Worm (Caenorhabditis elegans) whole organism, L1 larva: ENCODE measurements around the gene Y51H4A.1.
"Not testable (repeated sequence)": the region's sequence is repeated elsewhere in the genome, so short reads cannot be mapped to it uniquely, and the experiment has no call there.

Source experiments
- F16B12.6 ChIP-seq: fragments of 150-350 bp; optimal IDR thresholded peaks from 2 replicates; lab custom pipeline; 2014; ENCODE audit warnings: missing biosample characterization, missing genetic modification characterization
- Y116A8C.19 ChIP-seq: sonication (generic microtip); optimal IDR thresholded peaks from 2 replicates; lab custom pipeline; 2016; ENCODE audit warnings: missing compliant biosample characterization, missing genetic modification characterization, borderline replicate concordance
- aha-1 ChIP-seq: fragments of 150-350 bp; optimal IDR thresholded peaks from 2 replicates; lab custom pipeline; 2014; ENCODE audit warnings: missing biosample characterization, missing genetic modification characterization
- alr-1 ChIP-seq: fragments of 200-800 bp; sonication (Bioruptor generic); optimal IDR thresholded peaks from 2 replicates; lab custom pipeline; 2018; ENCODE audit warnings: borderline replicate concordance, mild to moderate bottlenecking, missing genetic modification characterization, missing compliant biosample characterization
- ceh-63 ChIP-seq: fragments of 200-800 bp; sonication (Bioruptor generic); optimal IDR thresholded peaks from 2 replicates; lab custom pipeline; 2018; ENCODE audit warnings: mild to moderate bottlenecking, missing genetic modification characterization, missing compliant biosample characterization
- ceh-90 ChIP-seq: sonication (generic microtip); optimal IDR thresholded peaks from 2 replicates; lab custom pipeline; 2016; ENCODE audit warnings: missing genetic modification characterization, missing compliant biosample characterization
- dpl-1 ChIP-seq, 3 experiments: fragments of 150-350 bp in 2 of 3; sonication (generic microtip) in 1 of 3; optimal IDR thresholded peaks; 2 replicates each; lab custom pipeline; 2014 to 2017; ENCODE audit warnings: missing biosample characterization in 3 of 3, missing genetic modification characterization in 3 of 3, missing genetic modification reagents in 3 of 3
- dsc-1 ChIP-seq: sonication (generic microtip); optimal IDR thresholded peaks from 2 replicates; lab custom pipeline; 2016; ENCODE audit warnings: mild to moderate bottlenecking, missing genetic modification characterization, missing compliant biosample characterization
- elt-2 ChIP-seq: sonication (generic microtip); optimal IDR thresholded peaks from 2 replicates; lab custom pipeline; 2016; ENCODE audit warnings: missing genetic modification characterization, mild to moderate bottlenecking, inconsistent platforms, missing compliant biosample characterization, missing genetic modification reagents
- fkh-4 ChIP-seq: sonication (generic microtip); optimal IDR thresholded peaks from 2 replicates; lab custom pipeline; 2016; ENCODE audit warnings: missing compliant biosample characterization, missing genetic modification characterization, borderline replicate concordance
- fos-1 ChIP-seq: fragments of 150-350 bp; optimal IDR thresholded peaks from 2 replicates; lab custom pipeline; 2014; ENCODE audit warnings: missing biosample characterization, missing genetic modification characterization
- hlh-17 ChIP-seq: fragments of 200-800 bp; sonication (Bioruptor generic); optimal IDR thresholded peaks from 2 replicates; lab custom pipeline; 2018; ENCODE audit warnings: missing genetic modification characterization, mild to moderate bottlenecking, missing compliant biosample characterization, moderate library complexity, borderline replicate concordance
- irx-1 ChIP-seq: sonication (generic microtip); optimal IDR thresholded peaks from 2 replicates; lab custom pipeline; 2016; ENCODE audit warnings: missing genetic modification characterization, missing compliant biosample characterization
- lin-13 ChIP-seq: fragments of 150-350 bp; optimal IDR thresholded peaks from 2 replicates; lab custom pipeline; 2014; ENCODE audit warnings: missing biosample characterization, missing genetic modification reagents, missing genetic modification characterization
- lin-14 ChIP-seq: fragments of 200-800 bp; sonication (Bioruptor generic); optimal IDR thresholded peaks from 2 replicates; lab custom pipeline; 2018; ENCODE audit warnings: mild to moderate bottlenecking, missing genetic modification characterization, moderate library complexity, missing compliant biosample characterization
- lir-3 ChIP-seq: sonication (generic microtip); optimal IDR thresholded peaks from 2 replicates; lab custom pipeline; 2016; ENCODE audit warnings: mild to moderate bottlenecking, missing genetic modification characterization, moderate library complexity, missing compliant biosample characterization; ENCODE audit not compliant: poor library complexity
- lsy-2 ChIP-seq, 2 experiments: fragments of 150-350 bp; optimal IDR thresholded peaks; 2 replicates each; lab custom pipeline; 2014; ENCODE audit warnings: missing biosample characterization in 2 of 2, missing genetic modification characterization in 2 of 2
- mab-9 ChIP-seq: fragments of 200-800 bp; sonication (Bioruptor generic); IDR thresholded peaks from 2 replicates; pipeline ENCODE4 v1.3.6; 2022; ENCODE audit warnings: missing genetic modification reagents, missing genetic modification characterization, missing compliant biosample characterization
- mef-2 ChIP-seq: fragments of 150-350 bp; optimal IDR thresholded peaks from 2 replicates; lab custom pipeline; 2014; ENCODE audit warnings: missing biosample characterization, missing genetic modification characterization
- nhr-19 ChIP-seq: fragments of 200-800 bp; sonication (Bioruptor generic); conservative IDR thresholded peaks from 2 replicates; pipeline ENCODE4 v1.3.6; 2022; ENCODE audit warnings: missing genetic modification characterization, missing compliant biosample characterization
- nhr-47 ChIP-seq: sonication (generic microtip); optimal IDR thresholded peaks from 2 replicates; lab custom pipeline; 2016; ENCODE audit warnings: mild to moderate bottlenecking, missing genetic modification characterization, moderate library complexity, missing compliant biosample characterization
- nhr-71 ChIP-seq: sonication (generic microtip); optimal IDR thresholded peaks from 2 replicates; lab custom pipeline; 2016; ENCODE audit warnings: mild to moderate bottlenecking, missing genetic modification characterization, moderate library complexity, missing compliant biosample characterization
- nhr-76 ChIP-seq: sonication (generic microtip); optimal IDR thresholded peaks from 2 replicates; lab custom pipeline; 2017; ENCODE audit warnings: missing biosample characterization, missing genetic modification characterization
- nhr-77 ChIP-seq: fragments of 150-350 bp; optimal IDR thresholded peaks from 2 replicates; lab custom pipeline; 2014; ENCODE audit warnings: missing biosample characterization, missing genetic modification characterization
- nhr-84 ChIP-seq: sonication (generic microtip); optimal IDR thresholded peaks from 2 replicates; lab custom pipeline; 2017; ENCODE audit warnings: missing biosample characterization, missing genetic modification characterization
- pag-3 ChIP-seq: sonication (generic microtip); optimal IDR thresholded peaks from 2 replicates; lab custom pipeline; 2017; ENCODE audit warnings: missing genetic modification characterization, mild to moderate bottlenecking, missing compliant biosample characterization, antibody characterized with exemption, borderline replicate concordance; ENCODE audit not compliant: insufficient read depth
- pax-3 ChIP-seq: fragments of 200-800 bp; sonication (Bioruptor generic); optimal IDR thresholded peaks from 2 replicates; lab custom pipeline; 2018; ENCODE audit warnings: mild to moderate bottlenecking, missing genetic modification characterization, moderate library complexity, missing compliant biosample characterization
- skn-1 ChIP-seq: fragments of 150-350 bp; optimal IDR thresholded peaks from 2 replicates; lab custom pipeline; 2014; ENCODE audit warnings: missing biosample characterization, missing genetic modification characterization
- snpc-4 ChIP-seq: fragments of 150-350 bp; optimal IDR thresholded peaks from 2 replicates; lab custom pipeline; 2014; ENCODE audit warnings: missing biosample characterization, missing genetic modification characterization
- sox-4 ChIP-seq: sonication (generic microtip); optimal IDR thresholded peaks from 2 replicates; lab custom pipeline; 2016; ENCODE audit warnings: missing genetic modification characterization, missing compliant biosample characterization
- swsn-7 ChIP-seq: sonication (generic microtip); optimal IDR thresholded peaks from 2 replicates; lab custom pipeline; 2016; ENCODE audit warnings: missing genetic modification characterization, missing compliant biosample characterization
- unc-62 ChIP-seq: fragments of 150-350 bp; optimal IDR thresholded peaks from 2 replicates; lab custom pipeline; 2014; ENCODE audit warnings: missing biosample characterization, missing genetic modification reagents, missing genetic modification characterization
- vab-15 ChIP-seq: sonication (generic microtip); optimal IDR thresholded peaks from 2 replicates; lab custom pipeline; 2017; ENCODE audit warnings: missing genotype, mild to moderate bottlenecking, missing genetic modification characterization, missing compliant biosample characterization
- xbp-1 ChIP-seq: sonication (generic microtip); optimal IDR thresholded peaks from 2 replicates; lab custom pipeline; 2016; ENCODE audit warnings: missing genetic modification characterization, missing compliant biosample characterization
- zag-1 ChIP-seq: fragments of 150-350 bp; optimal IDR thresholded peaks from 2 replicates; lab custom pipeline; 2014; ENCODE audit warnings: missing biosample characterization, missing genetic modification characterization
- ztf-11 ChIP-seq, 2 experiments: sonication (generic microtip); optimal IDR thresholded peaks; 2 replicates each; lab custom pipeline; 2016 to 2017; ENCODE audit warnings: missing genetic modification characterization in 2 of 2, missing biosample characterization in 1 of 2, missing compliant biosample characterization in 1 of 2

The Y51H4A.1 gene

DNA sequence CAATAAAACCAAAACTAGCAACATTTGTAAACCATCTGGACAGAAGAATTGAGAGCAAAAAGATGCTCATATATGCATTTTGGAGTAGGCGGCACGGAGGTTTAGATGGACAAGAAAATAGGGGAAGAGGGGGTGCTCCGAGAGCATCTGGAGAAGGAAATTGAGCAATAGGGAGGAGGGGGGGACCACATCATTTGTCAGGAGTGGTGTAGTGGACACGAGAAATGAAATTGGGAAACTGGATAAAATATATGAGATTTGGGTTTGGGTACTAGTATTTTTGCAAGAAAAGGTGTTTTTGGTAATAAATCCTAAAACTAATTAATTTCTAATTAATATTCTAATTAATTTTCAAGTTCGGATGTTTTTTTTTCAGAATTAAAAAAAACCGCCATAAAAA is at the start of gene Y51H4A.1:
Gene Y51H4A.1 (minus strand): TSS at position 127 of the 400 bp plus-strand sequence.
- TF ChIP-seq lsy-2 (tag; optimal IDR thresholded peaks at IDR 0.05; lab: Kevin White, UChicago): no peak
- TF ChIP-seq pax-3: no peak
- no peak for TF ChIP-seq nhr-84 (tag; lab: Kevin White, UChicago)
- TF ChIP-seq F16B12.6 (tag; lab: Kevin White, UChicago): no peak
- TF ChIP-seq irx-1 (tag; lab: Kevin White, UChicago): no peak
- no peak for TF ChIP-seq skn-1
- peak; percentile 27 for TF ChIP-seq lin-14 (GFP tag; lab: Kevin White, UChicago)

DNA sequence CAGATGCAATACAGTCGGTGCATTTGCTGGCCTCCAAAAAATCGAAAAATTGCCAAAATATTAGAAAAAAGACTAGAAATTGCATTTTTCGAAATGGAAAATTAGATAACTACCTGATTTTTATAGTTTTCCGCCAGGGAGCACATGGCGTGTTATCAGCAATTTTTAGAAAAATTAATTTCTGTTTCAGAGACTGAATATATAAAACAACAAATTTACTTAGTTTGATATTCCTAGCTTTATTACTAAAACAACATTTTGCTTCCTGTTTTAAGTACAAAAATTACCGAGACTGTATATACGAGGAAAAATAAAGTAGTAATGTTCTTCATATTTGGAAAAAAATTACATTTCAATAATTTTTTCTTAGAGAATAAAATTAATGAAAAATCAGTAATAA is 48.9 kb upstream of the Y51H4A.1 start, which contains the start of gene Y51H4A.5:
Gene Y51H4A.5 (minus strand): TSS at position 101 of the 400 bp plus-strand sequence.
- TF ChIP-seq lir-3 (tag; lab: Kevin White, UChicago): no peak
- TF ChIP-seq hlh-17: no peak
- no peak for TF ChIP-seq mef-2 (tag; lab: Kevin White, UChicago)
- TF ChIP-seq Y116A8C.19 (tag; lab: Kevin White, UChicago): no peak
- TF ChIP-seq alr-1 (tag; lab: Kevin White, UChicago): no peak
- no peak for TF ChIP-seq aha-1 (tag; lab: Kevin White, UChicago)
- TF ChIP-seq dpl-1 (GFP tag; optimal IDR thresholded peaks at IDR 0.05; lab: Kevin White, UChicago): no peak
- no peak for TF ChIP-seq xbp-1 (tag; lab: Kevin White, UChicago)
- TF ChIP-seq dsc-1 (tag; lab: Kevin White, UChicago): no peak
- TF ChIP-seq nhr-77 (tag; lab: Kevin White, UChicago): no peak
- TF ChIP-seq unc-62: no peak
- no peak for TF ChIP-seq ztf-11 (tag; optimal IDR thresholded peaks at IDR 0.05; lab: Kevin White, UChicago)
- TF ChIP-seq vab-15 (tag; lab: Kevin White, UChicago): no peak
- no peak for TF ChIP-seq swsn-7 (tag; lab: Kevin White, UChicago)
- TF ChIP-seq pag-3 (tag; lab: Kevin White, UChicago): no peak
- no peak for TF ChIP-seq nhr-76 (tag; lab: Kevin White, UChicago)
- TF ChIP-seq ceh-63 (GFP tag; lab: Kevin White, UChicago): no peak

DNA sequence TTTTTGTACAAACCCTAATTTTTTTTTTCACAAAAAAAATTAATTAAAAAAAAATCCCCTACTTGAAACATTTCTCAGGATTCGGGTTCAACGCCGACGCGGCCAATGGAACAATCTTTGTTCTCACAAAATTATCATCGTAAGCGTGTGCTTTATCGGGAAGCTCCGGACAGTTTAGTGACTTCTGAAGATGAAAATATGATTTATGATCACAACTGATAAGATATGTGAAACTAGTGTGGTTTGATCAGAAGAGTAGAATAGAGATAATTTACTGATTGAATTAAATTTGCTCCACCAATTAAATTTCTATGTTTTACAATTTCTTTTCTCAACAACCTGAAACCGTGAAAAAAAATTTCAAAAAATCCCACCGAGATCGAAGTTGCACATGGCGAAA is 47.9 kb upstream of the Y51H4A.1 start:
- TF ChIP-seq sox-4 (tag; lab: Kevin White, UChicago) (no peak), ceh-90 (no peak), nhr-47 (no peak), nhr-71 (no peak), elt-2 (peak; percentile 67), zag-1 (tag; lab: Kevin White, UChicago) (no peak)

DNA sequence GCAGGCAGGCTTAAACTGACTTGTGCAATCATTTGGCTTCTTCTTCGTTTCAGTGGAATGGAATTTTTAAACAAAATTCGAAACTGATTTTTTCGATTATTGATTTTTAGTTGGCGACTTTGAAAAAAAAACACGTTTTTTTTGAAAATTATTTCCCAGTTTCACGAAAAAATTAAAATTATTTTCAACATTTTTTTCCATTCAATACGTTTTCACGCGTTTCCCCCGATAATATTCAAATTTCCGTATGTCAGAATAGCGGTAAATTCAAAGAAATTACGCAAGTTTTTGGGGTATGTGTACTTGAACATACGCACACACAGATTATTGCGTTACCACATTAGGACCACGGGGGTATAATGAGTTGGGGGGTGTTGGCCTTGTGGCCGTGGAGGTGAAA is 30.0 kb upstream of the Y51H4A.1 start, which contains the start of gene Y51H4A.935:
Gene Y51H4A.935 (minus strand): TSS at position 101 of the 400 bp plus-strand sequence.
- TF ChIP-seq lin-13 (GFP tag; lab: Kevin White, UChicago); sox-4 (tag; lab: Kevin White, UChicago); fos-1 (tag; lab: Kevin White, UChicago): not testable (repeated sequence)

DNA sequence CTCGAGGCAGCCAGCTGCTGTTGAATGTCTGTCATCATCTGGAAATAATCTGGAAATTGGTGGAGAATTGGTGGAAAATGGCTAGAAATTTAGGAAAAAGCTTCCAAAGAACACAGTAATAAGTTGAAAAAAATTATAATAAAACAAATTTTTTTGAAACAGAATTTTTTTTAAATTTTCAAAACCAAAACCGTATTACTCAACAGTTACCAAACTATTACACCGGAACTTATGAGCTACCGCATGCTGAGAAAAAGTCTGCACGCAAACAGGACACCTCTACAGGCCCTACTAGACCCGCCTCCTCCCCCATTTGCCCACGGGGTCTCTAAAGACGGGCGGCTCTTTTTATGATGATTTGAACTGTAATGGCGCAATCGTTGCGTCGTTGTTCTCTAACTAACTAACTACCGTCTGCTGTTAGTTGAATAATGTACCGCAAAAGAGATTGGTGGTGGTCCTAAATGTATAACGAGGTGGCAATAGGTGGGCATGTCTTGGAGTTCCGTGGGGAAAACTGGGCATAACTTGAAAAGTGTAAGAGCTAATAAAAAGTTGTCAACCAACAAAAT is 28.6 kb upstream of the Y51H4A.1 start, which contains the start of gene zip-7:
Gene zip-7 (minus strand): TSS at position 51 of the 572 bp plus-strand sequence.
- no peak for TF ChIP-seq lsy-2 (tag; optimal IDR thresholded peaks at IDR 0.05; lab: Kevin White, UChicago)
- TF ChIP-seq snpc-4 (tag; lab: Kevin White, UChicago): no peak
- TF ChIP-seq aha-1 (tag; lab: Kevin White, UChicago): no peak
- no peak for TF ChIP-seq mab-9 (GFP tag; lab: Robert Waterston, UW)
- TF ChIP-seq sox-4 (tag; lab: Kevin White, UChicago): no peak
- no peak for TF ChIP-seq fkh-4 (tag; lab: Kevin White, UChicago)
- no peak for TF ChIP-seq vab-15 (tag; lab: Kevin White, UChicago)
- no peak for TF ChIP-seq nhr-19 (GFP tag; lab: Robert Waterston, UW)
- no peak for TF ChIP-seq swsn-7 (tag; lab: Kevin White, UChicago)
- TF ChIP-seq dsc-1 (tag; lab: Kevin White, UChicago): no peak
